Fruit fly (Drosophila melanogaster) whole organism, embryonic: ENCODE results near the gene Tailor.

Source experiments
- caup ChIP-seq: fragments of 200-800 bp; sonication (Bioruptor generic); optimal IDR thresholded peaks from 3 replicates; lab custom pipeline; 2017; ENCODE audit warnings: missing biosample characterization, mild to moderate bottlenecking, missing genetic modification characterization, moderate library complexity; ENCODE audit not compliant: severe bottlenecking
- lola ChIP-seq, 3 experiments: fragments of >200 bp in 2 of 3; fragments of 200-800 bp in 1 of 3; sonication (Bioruptor generic) in 1 of 3; optimal IDR thresholded peaks; 2 replicates each; lab custom pipeline; 2017 to 2019; ENCODE audit warnings: missing biosample characterization in 3 of 3, missing genetic modification characterization in 3 of 3, mild to moderate bottlenecking in 1 of 3, moderate library complexity in 1 of 3

DNA sequence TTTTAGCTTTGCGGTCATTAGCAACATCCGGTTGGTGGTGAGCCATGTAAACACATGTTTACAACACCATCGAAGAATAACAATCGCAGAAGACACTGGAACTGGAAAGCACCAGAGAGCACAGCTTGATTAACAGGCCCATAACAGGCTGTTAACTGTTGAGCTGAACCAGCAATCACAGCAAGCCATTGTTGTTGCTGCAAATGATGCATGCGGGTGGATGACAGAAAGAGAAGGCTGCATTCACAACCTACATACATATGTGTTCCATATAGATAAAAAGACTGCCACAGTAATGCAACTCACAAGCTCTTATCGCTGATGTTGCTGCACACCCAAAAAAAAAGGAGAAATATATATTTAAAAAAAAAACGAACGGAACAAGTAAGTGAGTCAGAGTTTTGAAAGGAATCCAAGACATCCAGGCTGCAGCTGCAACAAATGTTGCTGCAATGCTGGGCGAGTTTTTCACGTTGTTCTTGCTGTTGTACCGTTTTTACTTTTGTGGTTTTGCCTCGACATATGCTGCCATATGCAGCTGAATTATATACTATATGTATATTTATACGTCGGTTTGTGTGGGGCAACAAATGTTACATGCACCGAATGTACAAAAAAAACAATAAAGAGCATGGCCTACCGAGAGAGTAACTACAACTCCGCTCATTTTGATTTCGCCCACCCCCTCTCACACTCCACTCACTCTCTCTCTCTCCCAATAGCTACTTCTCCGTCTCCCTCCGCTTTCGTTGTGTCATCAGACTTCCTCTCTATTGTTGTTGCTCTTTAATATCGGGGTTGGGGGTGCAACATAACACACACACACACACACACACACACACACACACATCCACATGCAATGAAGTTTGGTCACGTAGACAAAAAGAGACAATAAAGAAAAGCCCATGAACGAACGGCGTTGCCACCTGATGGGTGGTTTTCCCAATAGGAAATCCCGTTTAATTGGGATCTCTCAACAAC, 17.3 kb upstream of the Tailor start:
- no peak for TF ChIP-seq caup
- TF ChIP-seq lola (GFP tag; optimal IDR thresholded peaks at IDR 0.05; lab: Kevin White, UChicago), result no peak
